Worm (Caenorhabditis elegans): ENCODE measurements around the gene pdf-2.

The pdf-2 gene

ce11 chrX:2199140-2199539 lies 36.0 kb downstream of the pdf-2 start, which contains the start of gene T24C12.1:
T24C12.1 (plus strand) TSS chrX:2199440.
- TF ChIP-seq nhr-23 (tag; optimal IDR thresholded peaks at IDR 0.05) (no peak), ztf-11 (tag; optimal IDR thresholded peaks at IDR 0.05) (no peak), daf-12 (tag; optimal IDR thresholded peaks at IDR 0.05) (no peak), mdl-1 (tag; optimal IDR thresholded peaks at IDR 0.05) (no peak), egl-27 (tag; optimal IDR thresholded peaks at IDR 0.05) (no peak), nhr-77 (tag; optimal IDR thresholded peaks at IDR 0.05) (no peak), nhr-76 (tag; optimal IDR thresholded peaks at IDR 0.05) (no peak), unc-39 (tag; optimal IDR thresholded peaks at IDR 0.05) (no peak), ztf-4 (tag; optimal IDR thresholded peaks at IDR 0.05) (no peak), hmg-11 (tag; optimal IDR thresholded peaks at IDR 0.05) (no peak)

- TF ChIP-seq hmg-11 (tag; optimal IDR thresholded peaks at IDR 0.05) (no peak), ceh-82 (tag; optimal IDR thresholded peaks at IDR 0.05) (no peak), pqm-1 (tag; optimal IDR thresholded peaks at IDR 0.05) (peak; percentile 82), egl-27 (tag; optimal IDR thresholded peaks at IDR 0.05) (no peak), snpc-4 (tag; optimal IDR thresholded peaks at IDR 0.05) (no peak), pha-4 (tag; optimal IDR thresholded peaks at IDR 0.05) (no peak), mdl-1 (tag; optimal IDR thresholded peaks at IDR 0.05) (no peak), fkh-10 (GFP tag; optimal IDR thresholded peaks at IDR 0.05) (no peak), elt-1 (tag; optimal IDR thresholded peaks at IDR 0.05) (peak; percentile 43), elt-3 (tag; optimal IDR thresholded peaks at IDR 0.05) (peak in 1 of 3 experiments; percentile 69), unc-39 (tag; optimal IDR thresholded peaks at IDR 0.05) (no peak), sea-2 (GFP tag; optimal IDR thresholded peaks at IDR 0.05) (no peak), nhr-237 (tag; optimal IDR thresholded peaks at IDR 0.05) (no peak), ceh-28 (tag; optimal IDR thresholded peaks at IDR 0.05) (no peak), elt-2 (tag; optimal IDR thresholded peaks at IDR 0.05) (peak; percentile 92)
These were observed 40.6 kb downstream of the pdf-2 start, which contains the start of gene T24C12.3 for ce11 chrX:2203760-2204159. T24C12.3 (minus strand) TSS chrX:2203893.

- no peak for TF ChIP-seq daf-12 (tag; optimal IDR thresholded peaks at IDR 0.05)
These were observed 41.8 kb downstream of the pdf-2 start, which contains the start of gene T24C12.4 for ce11 chrX:2204963-2205362. T24C12.4 (minus strand) TSS chrX:2205063.

- TF ChIP-seq nhr-25 (tag; optimal IDR thresholded peaks at IDR 0.05), result peak; percentile 51
- peak; percentile 74 for TF ChIP-seq nhr-23 (tag; optimal IDR thresholded peaks at IDR 0.05)
- no peak for TF ChIP-seq ceh-82 (tag; optimal IDR thresholded peaks at IDR 0.05)
- TF ChIP-seq elt-3 (tag; optimal IDR thresholded peaks at IDR 0.05), result peak in 1 of 3 experiments; percentile 27
These were observed 45.2 kb downstream of the pdf-2 start for ce11 chrX:2208391-2208790.

ce11 chrX:2210164-2210563 lies 47.0 kb downstream of the pdf-2 start:
- no peak for TF ChIP-seq mml-1 (tag; optimal IDR thresholded peaks at IDR 0.05)
- no peak for TF ChIP-seq nhr-237 (tag; optimal IDR thresholded peaks at IDR 0.05)
- TF ChIP-seq nhr-25 (tag; optimal IDR thresholded peaks at IDR 0.05), result no peak
- no peak for TF ChIP-seq lin-15B (tag; optimal IDR thresholded peaks at IDR 0.05)
- TF ChIP-seq egl-27 (tag; optimal IDR thresholded peaks at IDR 0.05), result no peak
- TF ChIP-seq nhr-11 (tag; optimal IDR thresholded peaks at IDR 0.05), result no peak
- peak; percentile 9 for TF ChIP-seq nhr-23 (tag; optimal IDR thresholded peaks at IDR 0.05)
- no peak for TF ChIP-seq ceh-28 (tag; optimal IDR thresholded peaks at IDR 0.05)

- no peak for TF ChIP-seq skn-1 (tag; optimal IDR thresholded peaks at IDR 0.05)
- no peak for TF ChIP-seq nhr-28 (tag; optimal IDR thresholded peaks at IDR 0.05)
These were observed 47.6 kb downstream of the pdf-2 start, which contains the start of gene peb-1 for ce11 chrX:2210751-2211150. peb-1 (plus strand) TSS chrX:2211051.

ce11 chrX:2212141-2212540 lies 49.0 kb downstream of the pdf-2 start:
- TF ChIP-seq egl-5 (tag; optimal IDR thresholded peaks at IDR 0.05) (no peak), pha-4 (tag; optimal IDR thresholded peaks at IDR 0.05) (peak; percentile 21)

- TF ChIP-seq sea-2 (GFP tag; optimal IDR thresholded peaks at IDR 0.05) (no peak), nfya-1 (tag; optimal IDR thresholded peaks at IDR 0.05; ENCODE audit: insufficient read depth) (no peak), pha-4 (tag; optimal IDR thresholded peaks at IDR 0.05) (no peak), lin-15B (tag; optimal IDR thresholded peaks at IDR 0.05) (no peak), nhr-12 (tag; optimal IDR thresholded peaks at IDR 0.05) (no peak), elt-2 (tag; optimal IDR thresholded peaks at IDR 0.05) (no peak), nhr-237 (tag; optimal IDR thresholded peaks at IDR 0.05) (no peak), ceh-9 (tag; optimal IDR thresholded peaks at IDR 0.05) (no peak), snpc-4 (tag; optimal IDR thresholded peaks at IDR 0.05) (no peak), egl-27 (tag; optimal IDR thresholded peaks at IDR 0.05) (no peak), lin-39 (tag; optimal IDR thresholded peaks at IDR 0.05) (no peak), nhr-76 (tag; optimal IDR thresholded peaks at IDR 0.05) (no peak), daf-12 (tag; optimal IDR thresholded peaks at IDR 0.05) (no peak), ztf-11 (tag; optimal IDR thresholded peaks at IDR 0.05) (no peak), lsy-12 (tag; optimal IDR thresholded peaks at IDR 0.05) (no peak), egl-5 (tag; optimal IDR thresholded peaks at IDR 0.05) (no peak)
These were observed 49.5 kb downstream of the pdf-2 start for ce11 chrX:2212712-2213111.
